Fruit fly (Drosophila melanogaster): ENCODE measurements around the gene Got2.

Gene Got2

dm6 chr2L:1973957-1974356, 13.6 kb downstream of the Got2 start, which contains the start of gene Der-1 (continued):
- peak; percentile 9 for TF ChIP-seq CG2116 (GFP tag; optimal IDR thresholded peaks at IDR 0.05)
- TF ChIP-seq trh (GFP tag; optimal IDR thresholded peaks at IDR 0.05), result no peak
- TF ChIP-seq wdn (GFP tag; IDR thresholded peaks at IDR 0.05), result no peak
- TF ChIP-seq CG34376 (GFP tag; optimal IDR thresholded peaks at IDR 0.05), result no peak
- TF ChIP-seq Nf-YC (tag; optimal IDR thresholded peaks at IDR 0.05), result peak; percentile 43
- TF ChIP-seq Hmx (GFP tag; optimal IDR thresholded peaks at IDR 0.05), result no peak
- TF ChIP-seq org-1 (GFP tag; optimal IDR thresholded peaks at IDR 0.05), result no peak
- peak; percentile 89 for TF ChIP-seq tna (GFP tag; IDR thresholded peaks at IDR 0.05; ENCODE audit: partially characterized antibody)
- TF ChIP-seq Rfx (GFP tag; IDR thresholded peaks at IDR 0.05), result no peak
- no peak for TF ChIP-seq tin (GFP tag; optimal IDR thresholded peaks at IDR 0.05)
- TF ChIP-seq crp (GFP tag; optimal IDR thresholded peaks at IDR 0.05), result no peak
- TF ChIP-seq CG9727 (GFP tag; optimal IDR thresholded peaks at IDR 0.05), result no peak
- no peak for TF ChIP-seq CG6854 (GFP tag; optimal IDR thresholded peaks at IDR 0.05)
- no peak for TF ChIP-seq prd (optimal IDR thresholded peaks at IDR 0.05)
- no peak for TF ChIP-seq prd (GFP tag; IDR thresholded peaks at IDR 0.05)
- no peak for TF ChIP-seq luna (GFP tag; optimal IDR thresholded peaks at IDR 0.05)
- no peak for TF ChIP-seq CG18011 (GFP tag; optimal IDR thresholded peaks at IDR 0.05)
- no peak for TF ChIP-seq CG32532 (GFP tag; IDR thresholded peaks at IDR 0.05)
- TF ChIP-seq CG34422 (GFP tag; IDR thresholded peaks at IDR 0.05), result peak; percentile 75; the same call in 2 of the 3 replicates
- no peak for TF ChIP-seq Dip2 (GFP tag; IDR thresholded peaks at IDR 0.05)
- no peak for TF ChIP-seq Mes4 (GFP tag; optimal IDR thresholded peaks at IDR 0.05)
- TF ChIP-seq jigr1 (GFP tag; IDR thresholded peaks at IDR 0.05), result no peak
- peak; percentile 56 for TF ChIP-seq Abd-B (GFP tag; optimal IDR thresholded peaks at IDR 0.05)
- no peak for TF ChIP-seq CG9876 (GFP tag; optimal IDR thresholded peaks at IDR 0.05)
- no peak for TF ChIP-seq Atf6 (GFP tag; IDR thresholded peaks at IDR 0.05)
- TF ChIP-seq bigmax (GFP tag; optimal IDR thresholded peaks at IDR 0.05), result no peak
- no peak for TF ChIP-seq CG8359 (GFP tag; optimal IDR thresholded peaks at IDR 0.05; ENCODE audit: borderline replicate concordance)
- TF ChIP-seq Sox100B (GFP tag; optimal IDR thresholded peaks at IDR 0.05), result no peak
- TF ChIP-seq CG10959 (GFP tag; IDR thresholded peaks at IDR 0.05), result no peak
- no peak for TF ChIP-seq NK7.1 (GFP tag; optimal IDR thresholded peaks at IDR 0.05)
- TF ChIP-seq CG10979 (tag; optimal IDR thresholded peaks at IDR 0.05), result no peak
- TF ChIP-seq seq (GFP tag; IDR thresholded peaks at IDR 0.05), result no peak
- TF ChIP-seq klu (GFP tag; IDR thresholded peaks at IDR 0.05), result no peak
- no peak for TF ChIP-seq CG14050 (GFP tag; IDR thresholded peaks at IDR 0.05)
- no peak for TF ChIP-seq fu2 (GFP tag; optimal IDR thresholded peaks at IDR 0.05)
- TF ChIP-seq Fer1 (GFP tag; optimal IDR thresholded peaks at IDR 0.05), result no peak
- TF ChIP-seq CG8765 (GFP tag; IDR thresholded peaks at IDR 0.05), result no peak
- TF ChIP-seq CG33557 (GFP tag; optimal IDR thresholded peaks at IDR 0.05), result no peak
- TF ChIP-seq CG5245 (GFP tag; optimal IDR thresholded peaks at IDR 0.05), result no peak
- TF ChIP-seq dan (GFP tag; IDR thresholded peaks at IDR 0.05), result no peak
- no peak for TF ChIP-seq CG3838 (GFP tag; optimal IDR thresholded peaks at IDR 0.05)
- TF ChIP-seq gcm (GFP tag; optimal IDR thresholded peaks at IDR 0.05), result no peak
- peak; percentile 35 for TF ChIP-seq CG8924 (tag; optimal IDR thresholded peaks at IDR 0.05)
- no peak for TF ChIP-seq Doc2 (GFP tag; IDR thresholded peaks at IDR 0.05)
- TF ChIP-seq Gsc (GFP tag; IDR thresholded peaks at IDR 0.05), result no peak
- no peak for TF ChIP-seq grn (GFP tag; optimal IDR thresholded peaks at IDR 0.05)
- no peak for TF ChIP-seq Nf-YB (GFP tag; optimal IDR thresholded peaks at IDR 0.05)
- no peak for TF ChIP-seq pita (GFP tag; optimal IDR thresholded peaks at IDR 0.05)
- TF ChIP-seq salm (tag; optimal IDR thresholded peaks at IDR 0.05), result no peak
- no peak for TF ChIP-seq jing (GFP tag; optimal IDR thresholded peaks at IDR 0.05)
- TF ChIP-seq CG1529 (GFP tag; optimal IDR thresholded peaks at IDR 0.05), result no peak
- TF ChIP-seq CG17385 (GFP tag; optimal IDR thresholded peaks at IDR 0.05), result no peak
- no peak for TF ChIP-seq Rx (GFP tag; IDR thresholded peaks at IDR 0.05)

Data from whole organism, embryonic.